Worm (Caenorhabditis elegans): ENCODE data around the gene srbc-27.

DNA sequence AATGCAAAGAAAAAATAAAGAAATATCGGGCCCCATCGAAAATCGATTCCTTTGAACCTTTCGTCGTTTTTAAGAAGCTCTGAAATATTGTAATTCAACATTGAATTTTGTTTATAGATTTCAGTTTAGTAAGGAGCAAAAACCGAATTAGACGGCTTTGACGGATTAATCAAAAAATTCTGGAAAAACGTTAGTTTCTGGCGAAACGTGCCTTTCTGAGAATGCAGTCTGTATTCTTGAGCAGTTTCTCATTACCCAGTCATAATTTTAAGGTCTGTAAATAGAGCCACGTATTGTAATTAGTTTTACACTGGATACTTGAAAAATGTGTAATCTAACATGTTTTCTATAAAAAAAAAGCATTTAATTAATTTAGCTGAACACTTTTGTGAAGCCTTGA, 29.1 kb downstream of the srbc-27 start, which contains the start of gene srz-48:
- TF ChIP-seq ceh-36 (tag; optimal IDR thresholded peaks at IDR 0.05): no peak
- TF ChIP-seq flt-1 (GFP tag; IDR thresholded peaks at IDR 0.05): no peak
- no peak for TF ChIP-seq pes-1 (GFP tag; IDR thresholded peaks at IDR 0.05)
- TF ChIP-seq ets-7 (tag; optimal IDR thresholded peaks at IDR 0.05): no peak
- no peak for TF ChIP-seq ama-1 (optimal IDR thresholded peaks at IDR 0.05)
- TF ChIP-seq hmg-4 (GFP tag; optimal IDR thresholded peaks at IDR 0.05): no peak
- TF ChIP-seq aly-1 (tag; optimal IDR thresholded peaks at IDR 0.05): no peak
